Fruit fly (Drosophila melanogaster) S2 (cell line): ENCODE results near the gene CG31156.

Experiments
- CG8478 ChIP-seq: fragments of >200 bp; optimal IDR thresholded peaks from 2 replicates; lab custom pipeline; 2018
- CTCF ChIP-seq, 2 experiments: fragments of >200 bp; optimal IDR thresholded peaks; 2 replicates each; lab custom pipeline; 2018

DNA sequence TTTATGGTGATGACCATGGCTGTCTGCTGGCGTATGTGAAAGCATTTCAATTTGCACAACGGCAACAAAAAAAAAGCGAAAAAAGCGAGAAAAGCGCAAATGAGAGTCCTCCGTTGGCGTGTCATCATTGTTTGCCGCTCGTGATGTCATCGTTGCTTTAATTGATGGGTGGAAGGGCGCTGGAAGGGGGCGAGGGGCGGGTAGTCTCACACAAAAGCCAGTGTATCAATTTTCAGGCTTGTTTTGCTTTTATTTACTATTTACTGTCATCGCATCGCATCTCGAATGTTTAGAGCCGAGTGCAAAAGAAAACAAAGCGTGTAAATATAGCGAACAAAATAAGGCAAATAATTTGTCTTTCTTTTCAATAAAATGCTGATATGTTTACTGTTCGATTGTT is 24.1 kb downstream of the CG31156 start:
- TF ChIP-seq CG8478 (lab: Kevin White, UChicago) (no peak), CTCF (optimal IDR thresholded peaks at IDR 0.05; lab: Kevin White, UChicago) (no peak)
